Worm (Caenorhabditis elegans): ENCODE data around the gene col-150.
"Not testable (repeated sequence)": the region's sequence is repeated elsewhere in the genome, so short reads cannot be mapped to it uniquely, and the experiment has no call there.

The col-150 gene

ce11 chrV:10294549-10294948 lies at the start of gene col-150:
TSS of gene col-150 (minus strand) at chrV:10294649.
- TF ChIP-seq ZK546.5 (tag; optimal IDR thresholded peaks at IDR 0.05) (no peak), aly-2 (tag; optimal IDR thresholded peaks at IDR 0.05) (no peak), R02D3.7 (tag; optimal IDR thresholded peaks at IDR 0.05) (no peak), ceh-16 (tag; optimal IDR thresholded peaks at IDR 0.05) (no peak), lsy-2 (tag; optimal IDR thresholded peaks at IDR 0.05) (no peak), snpc-4 (tag; optimal IDR thresholded peaks at IDR 0.05) (no peak), nhr-25 (tag; optimal IDR thresholded peaks at IDR 0.05) (no peak), unc-55 (GFP tag; optimal IDR thresholded peaks at IDR 0.05) (no peak), ztf-11 (tag; optimal IDR thresholded peaks at IDR 0.05) (no peak), mab-5 (tag; optimal IDR thresholded peaks at IDR 0.05) (no peak), nhr-21 (tag; optimal IDR thresholded peaks at IDR 0.05) (no peak), lin-13 (GFP tag; optimal IDR thresholded peaks at IDR 0.05) (no peak), alr-1 (tag; optimal IDR thresholded peaks at IDR 0.05) (no peak), skn-1 (tag; optimal IDR thresholded peaks at IDR 0.05) (no peak), blmp-1 (tag; optimal IDR thresholded peaks at IDR 0.05; ENCODE audit: insufficient read depth) (no peak), nhr-23 (tag; optimal IDR thresholded peaks at IDR 0.05) (no peak), nhr-237 (tag; optimal IDR thresholded peaks at IDR 0.05) (no peak), egl-27 (tag; optimal IDR thresholded peaks at IDR 0.05) (no peak), ama-1 (optimal IDR thresholded peaks at IDR 0.05) (no peak)

- no peak for TF ChIP-seq R02D3.7 (tag; optimal IDR thresholded peaks at IDR 0.05)
- no peak for TF ChIP-seq unc-39 (tag; optimal IDR thresholded peaks at IDR 0.05)
- no peak for TF ChIP-seq ama-1 (optimal IDR thresholded peaks at IDR 0.05)
- TF ChIP-seq skn-1 (tag; optimal IDR thresholded peaks at IDR 0.05) = no peak
- no peak for TF ChIP-seq nhr-129 (tag; optimal IDR thresholded peaks at IDR 0.05)
These were observed 48.5 kb upstream of the col-150 start, which contains the start of gene K07C5.3 for ce11 chrV:10342904-10343303. TSS of gene K07C5.3 (plus strand) at chrV:10343032.

- TF ChIP-seq nhr-25 (tag; optimal IDR thresholded peaks at IDR 0.05) = peak; percentile 27
- TF ChIP-seq unc-55 (GFP tag; optimal IDR thresholded peaks at IDR 0.05) = peak; percentile 42
- TF ChIP-seq nhr-129 (tag; optimal IDR thresholded peaks at IDR 0.05) = peak; percentile 45
- TF ChIP-seq F13H6.1 (tag; optimal IDR thresholded peaks at IDR 0.05) = peak; percentile 77
- TF ChIP-seq blmp-1 (tag; optimal IDR thresholded peaks at IDR 0.05; ENCODE audit: insufficient read depth) = peak; percentile 4
- TF ChIP-seq lsy-2 (tag; optimal IDR thresholded peaks at IDR 0.05) = peak; percentile 42 to 61
- TF ChIP-seq mab-5 (tag; optimal IDR thresholded peaks at IDR 0.05) = peak; percentile 30
- TF ChIP-seq gmeb-1 (tag; optimal IDR thresholded peaks at IDR 0.05) = peak; percentile 69
- peak; percentile 33 for TF ChIP-seq Y55F3AM.14 (GFP tag; optimal IDR thresholded peaks at IDR 0.05)
- peak; percentile 55 for TF ChIP-seq sem-4 (tag; optimal IDR thresholded peaks at IDR 0.05)
- peak; percentile 36 for TF ChIP-seq C34F6.9 (tag; optimal IDR thresholded peaks at IDR 0.05)
- peak; percentile 74 for TF ChIP-seq sma-9 (GFP tag; optimal IDR thresholded peaks at IDR 0.05)
- not testable (repeated sequence) for TF ChIP-seq sma-9 (tag; optimal IDR thresholded peaks at IDR 0.05)
- TF ChIP-seq crh-2 (tag; optimal IDR thresholded peaks at IDR 0.05) = peak; percentile 31
- peak; percentile 66 for TF ChIP-seq sma-3 (GFP tag; optimal IDR thresholded peaks at IDR 0.05)
- peak; percentile 62 for TF ChIP-seq lin-13 (GFP tag; optimal IDR thresholded peaks at IDR 0.05)
These were observed 47.5 kb upstream of the col-150 start, which contains the start of gene K07C5.13 for ce11 chrV:10341905-10342328. TSS of gene K07C5.13 (plus strand) at chrV:10342055.

ce11 chrV:10339200-10339599 lies 44.8 kb upstream of the col-150 start, which contains the start of gene K07C5.2:
TSS of gene K07C5.2 (plus strand) at chrV:10339500.
- TF ChIP-seq peb-1 (tag; optimal IDR thresholded peaks at IDR 0.05) (no peak), mab-5 (tag; optimal IDR thresholded peaks at IDR 0.05) (no peak), elt-3 (tag; optimal IDR thresholded peaks at IDR 0.05) (no peak), nhr-11 (tag; optimal IDR thresholded peaks at IDR 0.05) (no peak), nhr-12 (tag; optimal IDR thresholded peaks at IDR 0.05) (no peak), aly-2 (tag; optimal IDR thresholded peaks at IDR 0.05) (no peak), blmp-1 (tag; optimal IDR thresholded peaks at IDR 0.05; ENCODE audit: insufficient read depth) (no peak)

ce11 chrV:10338305-10338992 lies 44.0 kb upstream of the col-150 start, which contains the start of gene arx-2:
TSS of gene arx-2 (minus strand) at chrV:10338355.
- no peak for TF ChIP-seq ztf-4 (tag; optimal IDR thresholded peaks at IDR 0.05)
- TF ChIP-seq lin-13 (GFP tag; optimal IDR thresholded peaks at IDR 0.05) = peak; percentile 30
- TF ChIP-seq fos-1 (tag; optimal IDR thresholded peaks at IDR 0.05) = peak; percentile 32
- TF ChIP-seq C34F6.9 (tag; optimal IDR thresholded peaks at IDR 0.05) = peak; percentile 65
- TF ChIP-seq lsy-2 (tag; optimal IDR thresholded peaks at IDR 0.05) = peak in 1 of 2 experiments; percentile 66
- TF ChIP-seq unc-55 (GFP tag; optimal IDR thresholded peaks at IDR 0.05) = no peak
- TF ChIP-seq mdl-1 (tag; optimal IDR thresholded peaks at IDR 0.05) = no peak
- TF ChIP-seq R02D3.7 (tag; optimal IDR thresholded peaks at IDR 0.05) = no peak
- no peak for TF ChIP-seq mbf-1 (tag; optimal IDR thresholded peaks at IDR 0.05)
